Fruit fly (Drosophila melanogaster): ENCODE data around the gene CG3708.

The CG3708 gene

DNA sequence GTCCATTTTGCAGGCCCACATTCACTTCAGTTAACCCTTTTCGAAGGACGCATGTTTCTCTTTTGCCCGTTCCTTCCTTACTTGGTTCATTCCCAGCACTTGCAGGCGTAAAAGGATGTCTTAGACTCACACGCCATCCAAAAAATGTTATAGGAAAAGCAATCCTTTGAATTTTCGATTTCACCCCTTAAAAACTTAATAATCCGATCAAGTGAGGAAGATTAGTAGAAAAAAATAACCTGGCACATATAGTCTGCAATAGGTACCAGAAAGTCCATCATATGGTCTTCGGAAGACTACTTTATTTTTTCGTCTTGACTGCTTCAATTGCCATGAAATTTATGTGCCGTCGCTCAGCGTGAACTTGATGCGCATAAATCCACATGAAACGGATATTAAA is 8.5 kb downstream of the CG3708 start:
- no peak for TF ChIP-seq prd (optimal IDR thresholded peaks at IDR 0.05)
- peak; percentile 51; the same call in 1 of the 3 replicates for TF ChIP-seq prd (GFP tag; IDR thresholded peaks at IDR 0.05)
- peak; percentile 14; the same call in 1 of the 2 replicates for TF ChIP-seq CG3847 (GFP tag; IDR thresholded peaks at IDR 0.05)
- peak; percentile 79 for TF ChIP-seq sens (GFP tag)
- peak; percentile 2 for TF ChIP-seq CG13424 (tag; optimal IDR thresholded peaks at IDR 0.05)
- no peak for TF ChIP-seq bbx (GFP tag; IDR thresholded peaks at IDR 0.05; ENCODE audit: partially characterized antibody)
- TF ChIP-seq CG7786 (GFP tag; optimal IDR thresholded peaks at IDR 0.05) = no peak
- TF ChIP-seq CG7556 (GFP tag; optimal IDR thresholded peaks at IDR 0.05) = peak; percentile 3
- peak; percentile 53 for TF ChIP-seq CG18599 (GFP tag; optimal IDR thresholded peaks at IDR 0.05)
- TF ChIP-seq CG12236 (GFP tag; optimal IDR thresholded peaks at IDR 0.05) = no peak
- no peak for TF ChIP-seq Fer2 (tag; optimal IDR thresholded peaks at IDR 0.05)
- TF ChIP-seq CG7839 (tag; optimal IDR thresholded peaks at IDR 0.05) = no peak
- 0 out of 2 replicates have a peak, but pooled peaks have one; percentile 14 for TF ChIP-seq sob (GFP tag; IDR thresholded peaks at IDR 0.05)
- TF ChIP-seq hkb (optimal IDR thresholded peaks at IDR 0.05) = no peak
- 0 out of 2 replicates have a peak, but pooled peaks have one; percentile 27 for TF ChIP-seq hkb (GFP tag; IDR thresholded peaks at IDR 0.05)
- TF ChIP-seq row (GFP tag; IDR thresholded peaks at IDR 0.05) = peak; percentile 60; the same call in 2 of the 3 replicates
- TF ChIP-seq CG16815 (GFP tag; optimal IDR thresholded peaks at IDR 0.05) = no peak
- no peak for TF ChIP-seq CG18011 (GFP tag; optimal IDR thresholded peaks at IDR 0.05)
- no peak for TF ChIP-seq chinmo (GFP tag; IDR thresholded peaks at IDR 0.05; ENCODE audit: partially characterized antibody)
- TF ChIP-seq Xrp1 (GFP tag; IDR thresholded peaks at IDR 0.05) = peak; percentile 31; the same call in 1 of the 2 replicates
- no peak for TF ChIP-seq CG17361 (GFP tag; IDR thresholded peaks at IDR 0.05)
- TF ChIP-seq D19B (GFP tag; optimal IDR thresholded peaks at IDR 0.05) = peak; percentile 45
- TF ChIP-seq CG34376 (GFP tag; optimal IDR thresholded peaks at IDR 0.05) = no peak
- TF ChIP-seq Asciz (GFP tag; optimal IDR thresholded peaks at IDR 0.05) = no peak
- peak; percentile 40; the same call in 1 of the 2 replicates for TF ChIP-seq Ptx1 (GFP tag; IDR thresholded peaks at IDR 0.05)
- TF ChIP-seq lilli (GFP tag; optimal IDR thresholded peaks at IDR 0.05) = peak; percentile 16
- no peak for TF ChIP-seq CG11504 (tag; optimal IDR thresholded peaks at IDR 0.05)
- peak; percentile 27; the same call in 1 of the 2 replicates for TF ChIP-seq CG32532 (GFP tag; IDR thresholded peaks at IDR 0.05)
- no peak for TF ChIP-seq CG4707 (GFP tag; optimal IDR thresholded peaks at IDR 0.05)
- TF ChIP-seq CG12391 (tag; optimal IDR thresholded peaks at IDR 0.05) = peak; percentile 3
- no peak for TF ChIP-seq CG33557 (GFP tag; optimal IDR thresholded peaks at IDR 0.05)
- no peak for TF ChIP-seq pum (GFP tag; optimal IDR thresholded peaks at IDR 0.05)
- no peak for TF ChIP-seq nerfin-1 (tag; optimal IDR thresholded peaks at IDR 0.05)
- TF ChIP-seq C15 (GFP tag; IDR thresholded peaks at IDR 0.05) = no peak
- TF ChIP-seq CG11456 (GFP tag; IDR thresholded peaks at IDR 0.05) = 0 out of 3 replicates have a peak, but pooled peaks have one; percentile 10
- 0 out of 2 replicates have a peak, but pooled peaks have one; percentile 12 for TF ChIP-seq CG10366 (GFP tag; IDR thresholded peaks at IDR 0.05)
- TF ChIP-seq Bteb2 (GFP tag; optimal IDR thresholded peaks at IDR 0.05) = no peak
- no peak for TF ChIP-seq scrt (GFP tag; optimal IDR thresholded peaks at IDR 0.05)
- TF ChIP-seq tin (GFP tag; optimal IDR thresholded peaks at IDR 0.05) = no peak
- no peak for TF ChIP-seq chn (GFP tag; optimal IDR thresholded peaks at IDR 0.05)
- TF ChIP-seq CG1603 (tag; optimal IDR thresholded peaks at IDR 0.05) = peak; percentile 10
- TF ChIP-seq CG9932 (GFP tag; IDR thresholded peaks at IDR 0.05) = 0 out of 2 replicates have a peak, but pooled peaks have one; percentile 20
- no peak for TF ChIP-seq CG17612 (GFP tag; IDR thresholded peaks at IDR 0.05)
- 0 out of 3 replicates have a peak, but pooled peaks have one; percentile 26 for TF ChIP-seq dysf (GFP tag; IDR thresholded peaks at IDR 0.05)
- TF ChIP-seq Meics (GFP tag; optimal IDR thresholded peaks at IDR 0.05) = peak; percentile 5
- no peak for TF ChIP-seq CG9609 (GFP tag; optimal IDR thresholded peaks at IDR 0.05)
- TF ChIP-seq Med (GFP tag) = no peak
- no peak for TF ChIP-seq croc (GFP tag; conservative IDR thresholded peaks at IDR 0.05)
- no peak for TF ChIP-seq da (GFP tag; optimal IDR thresholded peaks at IDR 0.05)
- TF ChIP-seq Dip2 (GFP tag; IDR thresholded peaks at IDR 0.05) = no peak
- peak; percentile 5 for TF ChIP-seq Hmr (GFP tag; optimal IDR thresholded peaks at IDR 0.05)
